Worm (Caenorhabditis elegans): ENCODE measurements around the gene F29A7.3.

ce11 chrII:2783380-2783779, 30.3 kb downstream of the F29A7.3 start:
- TF ChIP-seq nhr-237 (tag; optimal IDR thresholded peaks at IDR 0.05) (no peak), lin-11 (tag; optimal IDR thresholded peaks at IDR 0.05) (no peak), snpc-4 (tag; optimal IDR thresholded peaks at IDR 0.05) (no peak)

Measured in whole organism, L2 larva.